Fruit fly (Drosophila melanogaster): ENCODE measurements around the gene CG43998.

dm6 chr3R:23960865-23961264, 32.1 kb upstream of the CG43998 start:
- TF ChIP-seq Sin3A (optimal IDR thresholded peaks at IDR 0.05) (no peak), h (optimal IDR thresholded peaks at IDR 0.05) (no peak), psq (optimal IDR thresholded peaks at IDR 0.05) (no peak), insv (optimal IDR thresholded peaks at IDR 0.05) (no peak), ttk (optimal IDR thresholded peaks at IDR 0.05) (no peak)
